Worm (Caenorhabditis elegans): ENCODE results near the gene Y22D7AL.1.

- TF ChIP-seq snpc-4 (tag; optimal IDR thresholded peaks at IDR 0.05) (no peak), mdl-1 (tag; optimal IDR thresholded peaks at IDR 0.05) (no peak), lin-13 (GFP tag; optimal IDR thresholded peaks at IDR 0.05) (no peak), nhr-10 (tag; optimal IDR thresholded peaks at IDR 0.05) (no peak), elt-3 (tag; optimal IDR thresholded peaks at IDR 0.05) (no peak), nhr-25 (tag; optimal IDR thresholded peaks at IDR 0.05) (no peak), peb-1 (tag; optimal IDR thresholded peaks at IDR 0.05) (no peak), egl-27 (tag; optimal IDR thresholded peaks at IDR 0.05) (no peak), zag-1 (tag; optimal IDR thresholded peaks at IDR 0.05) (no peak), alr-1 (tag; optimal IDR thresholded peaks at IDR 0.05) (no peak), unc-62 (GFP tag; optimal IDR thresholded peaks at IDR 0.05) (no peak)
Observed at ce11 chrIII:1613933-1614332, 38.3 kb upstream of the Y22D7AL.1 start, which contains the start of gene Y22D7AL.9.
